Fruit fly (Drosophila melanogaster): ENCODE measurements around the gene CG3119.

DNA sequence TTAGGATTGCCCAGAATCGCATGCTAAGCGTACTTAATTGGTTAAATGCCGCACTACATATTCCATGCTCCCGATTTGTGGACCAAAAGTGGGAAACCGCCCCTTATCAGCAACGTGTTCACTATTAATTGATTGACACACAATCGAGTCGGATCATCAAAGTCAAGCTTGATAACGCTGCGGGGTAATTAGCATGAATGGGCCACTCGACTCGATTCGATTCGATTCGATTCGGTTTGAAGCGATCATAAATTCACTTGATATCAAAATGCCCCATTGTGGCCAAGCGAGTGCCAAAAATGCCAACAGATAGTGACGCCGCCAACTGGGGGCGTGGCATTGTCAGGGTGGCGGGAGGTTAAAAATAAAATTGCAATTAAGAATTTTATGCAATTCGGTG, 30.0 kb downstream of the CG3119 start:
- TF ChIP-seq Clk (GFP tag; optimal IDR thresholded peaks at IDR 0.05): no peak
- TF ChIP-seq kay (GFP tag; ENCODE audit: borderline replicate concordance): no peak
- TF ChIP-seq CG1620 (GFP tag; optimal IDR thresholded peaks at IDR 0.05): no peak
- no peak for TF ChIP-seq CG12768 (GFP tag; optimal IDR thresholded peaks at IDR 0.05)
- no peak for TF ChIP-seq cnc (optimal IDR thresholded peaks at IDR 0.05)
- TF ChIP-seq tj (GFP tag; optimal IDR thresholded peaks at IDR 0.05): no peak
- no peak for TF ChIP-seq pad (GFP tag; optimal IDR thresholded peaks at IDR 0.05)
- no peak for TF ChIP-seq CG14711 (tag; optimal IDR thresholded peaks at IDR 0.05)
- no peak for TF ChIP-seq CG5204 (GFP tag; optimal IDR thresholded peaks at IDR 0.05)
- no peak for TF ChIP-seq CG33017 (tag; optimal IDR thresholded peaks at IDR 0.05)
- TF ChIP-seq bab1 (GFP tag; optimal IDR thresholded peaks at IDR 0.05): no peak
- no peak for TF ChIP-seq toe (GFP tag; optimal IDR thresholded peaks at IDR 0.05)
- TF ChIP-seq CG7045 (GFP tag; optimal IDR thresholded peaks at IDR 0.05): no peak

Data from whole organism, adult.